Fruit fly (Drosophila melanogaster) whole organism, embryonic: ENCODE results near the gene Dhc93AB.
A peak's percentile ranks its signal among the peaks of the same experiment; 100 is the strongest.

Source experiments
- C15 ChIP-seq: fragments of 200-800 bp; sonication (Bioruptor generic); IDR thresholded peaks from 3 replicates; pipeline ENCODE4 v1.3.6; 2022; ENCODE audit warnings: missing biosample characterization, missing genetic modification characterization
- CG10267 ChIP-seq: fragments of 200-800 bp; sonication (Bioruptor generic); optimal IDR thresholded peaks from 2 replicates; lab custom pipeline; 2018; ENCODE audit warnings: missing biosample characterization, mild to moderate bottlenecking, missing genetic modification characterization, moderate library complexity
- CG10431 ChIP-seq: fragments of 200-800 bp; sonication (Bioruptor generic); optimal IDR thresholded peaks from 3 replicates; lab custom pipeline; 2018; ENCODE audit warnings: missing biosample characterization, mild to moderate bottlenecking, missing genetic modification characterization
- CG11247 ChIP-seq: fragments of 200-800 bp; sonication (Bioruptor generic); IDR thresholded peaks from 2 replicates; pipeline ENCODE4 v1.3.6; 2022; ENCODE audit warnings: missing biosample characterization, missing genetic modification characterization
- CG11723 ChIP-seq: fragments of 200-800 bp; sonication (Bioruptor generic); optimal IDR thresholded peaks from 2 replicates; lab custom pipeline; 2017; ENCODE audit warnings: missing biosample characterization, mild to moderate bottlenecking, missing genetic modification characterization
- CG12104 ChIP-seq: fragments of 200-800 bp; sonication (Bioruptor generic); optimal IDR thresholded peaks from 3 replicates; lab custom pipeline; 2016; ENCODE audit warnings: missing biosample characterization, missing genetic modification characterization
- CG12391 ChIP-seq: fragments of 200-800 bp; sonication (Bioruptor generic); optimal IDR thresholded peaks from 3 replicates; lab custom pipeline; 2018; ENCODE audit warnings: missing biosample characterization, mild to moderate bottlenecking, missing genetic modification characterization, moderate library complexity
- CG14860 ChIP-seq: fragments of 200-800 bp; sonication (Bioruptor generic); IDR thresholded peaks from 3 replicates; pipeline ENCODE4 v1.3.6; 2022; ENCODE audit warnings: missing biosample characterization, missing genetic modification characterization; ENCODE audit not compliant: partially characterized antibody
- CG17328 ChIP-seq: fragments of 200-800 bp; sonication (Bioruptor generic); IDR thresholded peaks from 2 replicates; pipeline ENCODE4 v1.3.6; 2022; ENCODE audit warnings: missing biosample characterization, missing genetic modification characterization
- CG17829 ChIP-seq: fragments of 200-800 bp; optimal IDR thresholded peaks from 2 replicates; lab custom pipeline; 2019; ENCODE audit warnings: missing biosample characterization, mild to moderate bottlenecking, missing genetic modification characterization, moderate library complexity
- CG18262 ChIP-seq: fragments of 200-800 bp; optimal IDR thresholded peaks from 3 replicates; lab custom pipeline; 2019; ENCODE audit warnings: missing biosample characterization, mild to moderate bottlenecking, missing genetic modification characterization, moderate library complexity
- CG2120 ChIP-seq: fragments of 200-800 bp; sonication (Bioruptor generic); optimal IDR thresholded peaks from 3 replicates; lab custom pipeline; 2016; ENCODE audit warnings: missing biosample characterization, missing genetic modification characterization
- CG2199 ChIP-seq: fragments of 200-800 bp; sonication (Bioruptor generic); IDR thresholded peaks from 3 replicates; pipeline ENCODE4 v1.3.6; 2022; ENCODE audit warnings: missing biosample characterization, missing genetic modification characterization
- CG30431 ChIP-seq: fragments of 200-800 bp; sonication (Bioruptor generic); optimal IDR thresholded peaks from 2 replicates; lab custom pipeline; 2017; ENCODE audit warnings: missing biosample characterization, missing genetic modification characterization
- CG31441 ChIP-seq: fragments of 200-800 bp; sonication (Bioruptor generic); IDR thresholded peaks from 2 replicates; pipeline ENCODE4 v1.3.6; 2022; ENCODE audit warnings: missing biosample characterization, missing genetic modification characterization
- CG32772 ChIP-seq: fragments of 200-800 bp; sonication (Bioruptor generic); IDR thresholded peaks from 2 replicates; pipeline ENCODE4 v1.3.6; 2022; ENCODE audit warnings: missing biosample characterization, missing genetic modification characterization
- CG33557 ChIP-seq: fragments of 200-800 bp; sonication (Bioruptor generic); optimal IDR thresholded peaks from 2 replicates; lab custom pipeline; 2019; ENCODE audit warnings: missing biosample characterization, mild to moderate bottlenecking, missing genetic modification characterization, moderate library complexity
- CG4617 ChIP-seq: fragments of 200-800 bp; sonication (Bioruptor generic); optimal IDR thresholded peaks from 3 replicates; lab custom pipeline; 2016; ENCODE audit warnings: missing biosample characterization, missing genetic modification characterization, borderline replicate concordance
- CG6272 ChIP-seq: fragments of 200-800 bp; sonication (Bioruptor generic); IDR thresholded peaks from 2 replicates; pipeline ENCODE4 v1.3.6; 2022; ENCODE audit warnings: missing biosample characterization, missing genetic modification characterization
- CG6765 ChIP-seq: fragments of 200-800 bp; sonication (Bioruptor generic); optimal IDR thresholded peaks from 3 replicates; lab custom pipeline; 2017; ENCODE audit warnings: missing biosample characterization, mild to moderate bottlenecking, missing genetic modification characterization
- CG9876 ChIP-seq: fragments of 200-800 bp; sonication (Bioruptor generic); optimal IDR thresholded peaks from 2 replicates; lab custom pipeline; 2016; ENCODE audit warnings: missing biosample characterization, missing genetic modification characterization
- Dek ChIP-seq: fragments of 200-800 bp; sonication (Bioruptor generic); optimal IDR thresholded peaks from 3 replicates; lab custom pipeline; 2019; ENCODE audit warnings: missing biosample characterization, mild to moderate bottlenecking, missing genetic modification characterization, moderate library complexity
- Dref ChIP-seq: fragments of 200-800 bp; sonication (Bioruptor generic); IDR thresholded peaks from 2 replicates; pipeline ENCODE4 v1.3.6; 2022; ENCODE audit warnings: missing biosample characterization, missing genetic modification characterization
- Fer1 ChIP-seq: fragments of 200-800 bp; sonication (Bioruptor generic); optimal IDR thresholded peaks from 2 replicates; lab custom pipeline; 2017; ENCODE audit warnings: missing biosample characterization, mild to moderate bottlenecking, missing genetic modification characterization
- GATAe ChIP-seq: fragments of 200-800 bp; sonication (Bioruptor generic); conservative IDR thresholded peaks from 2 replicates; pipeline ENCODE4 v1.3.6; 2022; ENCODE audit warnings: missing biosample characterization, missing genetic modification characterization
- HHEX ChIP-seq: fragments of 200-800 bp; sonication (Bioruptor generic); optimal IDR thresholded peaks from 3 replicates; lab custom pipeline; 2017; ENCODE audit warnings: missing biosample characterization, mild to moderate bottlenecking, missing genetic modification characterization, missing genetic modification reagents
- Hr3 ChIP-seq: fragments of 200-800 bp; sonication (Bioruptor generic); optimal IDR thresholded peaks from 3 replicates; lab custom pipeline; 2016; ENCODE audit warnings: missing biosample characterization, missing genetic modification characterization
- Hr78 ChIP-seq, 2 experiments: fragments of 200-800 bp in 1 of 2; fragments of >200 bp in 1 of 2; sonication (Bioruptor generic) in 1 of 2; optimal IDR thresholded peaks; 2 replicates each; lab custom pipeline; 2017 to 2019; ENCODE audit warnings: missing biosample characterization in 2 of 2, missing genetic modification characterization in 2 of 2, mild to moderate bottlenecking in 1 of 2, moderate library complexity in 1 of 2
- MESR4 ChIP-seq: fragments of 200-800 bp; sonication (Bioruptor generic); optimal IDR thresholded peaks from 2 replicates; lab custom pipeline; 2018; ENCODE audit warnings: missing biosample characterization, mild to moderate bottlenecking, missing genetic modification characterization, moderate library complexity
- Ravus ChIP-seq: fragments of 200-800 bp; sonication (Bioruptor generic); IDR thresholded peaks from 2 replicates; pipeline ENCODE4 v1.3.6; 2022; ENCODE audit warnings: missing biosample characterization, missing genetic modification characterization
- Rx ChIP-seq: fragments of 200-800 bp; sonication (Bioruptor generic); IDR thresholded peaks from 2 replicates; pipeline ENCODE4 v1.3.6; 2022; ENCODE audit warnings: missing biosample characterization, missing genetic modification characterization
- Spps ChIP-seq: fragments of 200-800 bp; sonication (Bioruptor generic); optimal IDR thresholded peaks from 2 replicates; lab custom pipeline; 2018; ENCODE audit warnings: missing biosample characterization, mild to moderate bottlenecking, missing genetic modification characterization
- TFAM ChIP-seq: fragments of 200-800 bp; sonication (Bioruptor generic); optimal IDR thresholded peaks from 2 replicates; lab custom pipeline; 2017; ENCODE audit warnings: missing biosample characterization, missing genetic modification characterization, inconsistent platforms
- ab ChIP-seq: fragments of 200-800 bp; sonication (Bioruptor generic); optimal IDR thresholded peaks from 2 replicates; lab custom pipeline; 2016; ENCODE audit warnings: missing biosample characterization, missing genetic modification characterization
- ase ChIP-seq: fragments of 200-800 bp; sonication (Bioruptor generic); IDR thresholded peaks from 3 replicates; pipeline ENCODE4 v1.3.6; 2022; ENCODE audit warnings: missing biosample characterization, missing genetic modification characterization
- bbx ChIP-seq: fragments of 200-800 bp; sonication (Bioruptor generic); IDR thresholded peaks from 2 replicates; pipeline ENCODE4 v1.3.6; 2022; ENCODE audit warnings: missing biosample characterization, missing genetic modification characterization; ENCODE audit not compliant: partially characterized antibody
- crol ChIP-seq: fragments of 200-800 bp; sonication (Bioruptor generic); IDR thresholded peaks from 2 replicates; pipeline ENCODE4 v1.3.6; 2022; ENCODE audit warnings: missing biosample characterization, missing genetic modification characterization
- emc ChIP-seq: fragments of 200-800 bp; sonication (Bioruptor generic); optimal IDR thresholded peaks from 2 replicates; lab custom pipeline; 2016; ENCODE audit warnings: missing biosample characterization, missing genetic modification characterization
- gce ChIP-seq: fragments of 200-800 bp; sonication (Bioruptor generic); IDR thresholded peaks from 3 replicates; pipeline ENCODE4 v1.3.6; 2022; ENCODE audit warnings: missing biosample characterization, missing genetic modification characterization
- gsb ChIP-seq: fragments of 200-800 bp; sonication (Bioruptor generic); IDR thresholded peaks from 2 replicates; pipeline ENCODE4 v1.3.6; 2022; ENCODE audit warnings: missing biosample characterization, missing genetic modification characterization
- ham ChIP-seq: fragments of 200-800 bp; sonication (Bioruptor generic); IDR thresholded peaks from 2 replicates; pipeline ENCODE4 v1.3.6; 2022; ENCODE audit warnings: missing biosample characterization, missing genetic modification characterization
- hth ChIP-seq: fragments of >200 bp; optimal IDR thresholded peaks from 2 replicates; lab custom pipeline; 2017; ENCODE audit warnings: inconsistent platforms
- lbe ChIP-seq: fragments of 200-800 bp; sonication (Bioruptor generic); optimal IDR thresholded peaks from 2 replicates; lab custom pipeline; 2016; ENCODE audit warnings: missing biosample characterization, mild to moderate bottlenecking, missing genetic modification characterization
- lola ChIP-seq, 3 experiments: fragments of >200 bp in 2 of 3; fragments of 200-800 bp in 1 of 3; sonication (Bioruptor generic) in 1 of 3; optimal IDR thresholded peaks; 2 replicates each; lab custom pipeline; 2017 to 2019; ENCODE audit warnings: missing biosample characterization in 3 of 3, missing genetic modification characterization in 3 of 3, mild to moderate bottlenecking in 1 of 3, moderate library complexity in 1 of 3
- sc ChIP-seq, 3 experiments: fragments of >200 bp in 2 of 3; fragments of 200-800 bp in 1 of 3; sonication (Bioruptor generic) in 1 of 3; optimal IDR thresholded peaks; 2 replicates in 2 of 3; 3 replicates in 1 of 3; lab custom pipeline; 2017; ENCODE audit warnings: mild to moderate bottlenecking in 1 of 3, missing biosample characterization in 1 of 3, missing genetic modification characterization in 1 of 3, missing genetic modification reagents in 1 of 3
- stc ChIP-seq: fragments of 200-800 bp; sonication (Bioruptor generic); IDR thresholded peaks from 2 replicates; pipeline ENCODE4 v1.3.6; 2022; ENCODE audit warnings: missing biosample characterization, missing genetic modification characterization
- toy ChIP-seq: fragments of 200-800 bp; sonication (Bioruptor generic); IDR thresholded peaks from 2 replicates; pipeline ENCODE4 v1.3.6; 2022; ENCODE audit warnings: missing biosample characterization, missing genetic modification characterization
- tup ChIP-seq: fragments of 200-800 bp; sonication (Bioruptor generic); optimal IDR thresholded peaks from 2 replicates; lab custom pipeline; 2016; ENCODE audit warnings: missing biosample characterization, mild to moderate bottlenecking, missing genetic modification characterization, moderate library complexity
- unc-4 ChIP-seq: fragments of 200-800 bp; sonication (Bioruptor generic); IDR thresholded peaks from 2 replicates; pipeline ENCODE4 v1.3.6; 2022; ENCODE audit warnings: missing biosample characterization, missing genetic modification characterization; ENCODE audit not compliant: partially characterized antibody
- unpg ChIP-seq: fragments of 200-800 bp; sonication (Bioruptor generic); optimal IDR thresholded peaks from 3 replicates; lab custom pipeline; 2018; ENCODE audit warnings: missing biosample characterization, mild to moderate bottlenecking, missing genetic modification characterization, moderate library complexity

The Dhc93AB gene

dm6 chr3R:21017464-21018080, 24.7 kb downstream of the Dhc93AB start, which contains the start of gene Rlip (continued):
- TF ChIP-seq Spps (tag; lab: Kevin White, UChicago) (no peak), TFAM (GFP tag; lab: Kevin White, UChicago) (no peak), CG11247 (GFP tag; lab: Robert Waterston, UW) (peak; percentile 75), CG6272 (GFP tag; lab: Robert Waterston, UW) (no peak; the same call in 1 of the 2 replicates), unpg (no peak), Hr78 (GFP tag; optimal IDR thresholded peaks at IDR 0.05; lab: Kevin White, UChicago) (no peak), CG10267 (peak; percentile 96), gce (GFP tag; lab: Robert Waterston, UW) (no peak), Dek (peak; percentile 14), sc (optimal IDR thresholded peaks at IDR 0.05; lab: Kevin White, UChicago) (no peak), sc (GFP tag; optimal IDR thresholded peaks at IDR 0.05; lab: Kevin White, UChicago) (no peak), gsb (GFP tag; lab: Robert Waterston, UW) (no peak), CG17328 (no peak), Hr3 (GFP tag; lab: Kevin White, UChicago) (peak; percentile 34), bbx (GFP tag; lab: Robert Waterston, UW) (peak; percentile 67; the same call in 1 of the 2 replicates), CG2199 (GFP tag; lab: Robert Waterston, UW) (peak; percentile 86), CG14860 (0 out of 3 replicates have a peak, but pooled peaks have one; percentile 34), ham (GFP tag; lab: Robert Waterston, UW) (no peak), CG18262 (tag; lab: Kevin White, UChicago) (no peak), CG12104 (GFP tag; lab: Kevin White, UChicago) (no peak), CG4617 (GFP tag; lab: Kevin White, UChicago) (peak; percentile 83), toy (GFP tag; lab: Robert Waterston, UW) (no peak), GATAe (GFP tag; lab: Robert Waterston, UW) (no peak), tup (GFP tag; lab: Kevin White, UChicago) (peak; percentile 36), CG32772 (GFP tag; lab: Robert Waterston, UW) (no peak), lbe (GFP tag; lab: Kevin White, UChicago) (no peak), unc-4 (GFP tag; lab: Robert Waterston, UW) (peak; percentile 49), ab (peak; percentile 15), crol (GFP tag; lab: Robert Waterston, UW) (no peak), CG30431 (no peak), CG33557 (GFP tag; lab: Kevin White, UChicago) (no peak), CG9876 (GFP tag; lab: Kevin White, UChicago) (peak; percentile 11), Fer1 (peak; percentile 50), C15 (no peak), CG31441 (no peak), CG12391 (no peak), Rx (GFP tag; lab: Robert Waterston, UW) (peak; percentile 57), CG17829 (tag; lab: Kevin White, UChicago) (peak; percentile 34), Dref (GFP tag; lab: Robert Waterston, UW) (peak; percentile 91), hth (no peak), CG11723 (no peak), HHEX (peak; percentile 38), stc (GFP tag; lab: Robert Waterston, UW) (no peak), CG6765 (GFP tag; lab: Kevin White, UChicago) (no peak), lola (GFP tag; optimal IDR thresholded peaks at IDR 0.05; lab: Kevin White, UChicago) (no peak), MESR4 (GFP tag; lab: Kevin White, UChicago) (peak; percentile 54), CG10431 (no peak), Ravus (no peak), emc (GFP tag; lab: Kevin White, UChicago) (no peak), ase (GFP tag; lab: Robert Waterston, UW) (peak; percentile 38; the same call in 2 of the 3 replicates), CG2120 (GFP tag; lab: Kevin White, UChicago) (peak; percentile 56)
